Worm (Caenorhabditis elegans): ENCODE measurements around the gene B0457.2.

ce11 chrII:8929771-8930170 is 3.4 kb upstream of the B0457.2 start, which contains the start of gene mrpl-50:
- TF ChIP-seq lin-39 (tag; optimal IDR thresholded peaks at IDR 0.05) (no peak), nhr-25 (tag; optimal IDR thresholded peaks at IDR 0.05; ENCODE audit: borderline replicate concordance, insufficient read depth) (no peak), sdz-12 (GFP tag; optimal IDR thresholded peaks at IDR 0.05) (no peak), dmd-8 (GFP tag; IDR thresholded peaks at IDR 0.05) (no peak), fkh-10 (GFP tag; optimal IDR thresholded peaks at IDR 0.05) (no peak), F10B5.3 (tag; optimal IDR thresholded peaks at IDR 0.05) (no peak), duxl-1 (tag; optimal IDR thresholded peaks at IDR 0.05; ENCODE audit: poor library complexity) (no peak), nhr-6 (tag; optimal IDR thresholded peaks at IDR 0.05) (no peak), nhr-28 (tag; optimal IDR thresholded peaks at IDR 0.05) (no peak), hlh-30 (tag; optimal IDR thresholded peaks at IDR 0.05; ENCODE audit: insufficient read depth) (no peak), ztf-11 (tag; optimal IDR thresholded peaks at IDR 0.05) (no peak)
